Worm (Caenorhabditis elegans): ENCODE results near the gene Y44A6D.1.

Y44A6D.1 gene

DNA sequence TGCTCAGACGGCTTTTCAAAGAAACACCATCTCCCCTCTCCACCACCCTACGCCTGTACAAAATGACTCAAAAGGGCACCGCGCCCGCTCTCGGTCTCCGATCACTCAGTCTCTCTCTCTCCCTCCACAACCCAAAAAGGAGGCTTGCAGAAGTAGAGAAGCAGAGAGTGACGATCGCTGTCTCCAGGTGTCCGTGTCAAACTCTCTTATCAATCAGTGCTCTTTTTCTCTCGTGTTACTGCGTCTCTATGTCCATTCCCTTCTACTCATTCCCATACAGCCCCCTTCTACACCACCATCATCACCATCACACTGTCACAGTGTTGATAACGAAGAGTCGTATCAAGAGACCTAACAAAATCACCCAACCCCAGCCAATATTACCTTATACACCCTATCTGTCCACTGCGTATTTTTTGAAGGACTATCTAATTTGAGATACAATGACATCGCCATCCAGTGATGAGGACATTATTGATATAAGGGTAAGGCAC is 37.2 kb downstream of the Y44A6D.1 start, which contains the start of gene pha-4 (continued):
- TF ChIP-seq nhr-25 (tag; optimal IDR thresholded peaks at IDR 0.05; ENCODE audit: borderline replicate concordance, insufficient read depth) = no peak
- TF ChIP-seq nhr-48 (tag; optimal IDR thresholded peaks at IDR 0.05) = peak; percentile 40
- TF ChIP-seq mxl-2 (GFP tag; conservative IDR thresholded peaks at IDR 0.05) = no peak
- no peak for TF ChIP-seq lin-39 (tag; optimal IDR thresholded peaks at IDR 0.05)
- no peak for TF ChIP-seq unc-39 (tag; optimal IDR thresholded peaks at IDR 0.05)
- TF ChIP-seq ceh-62 (tag; optimal IDR thresholded peaks at IDR 0.05) = no peak
- peak; percentile 65 for TF ChIP-seq nhr-6 (tag; optimal IDR thresholded peaks at IDR 0.05)
- no peak for TF ChIP-seq Y75B8A.6 (GFP tag; IDR thresholded peaks at IDR 0.05)
- no peak for TF ChIP-seq ctbp-1 (GFP tag; IDR thresholded peaks at IDR 0.05)
- TF ChIP-seq ces-1 (GFP tag; optimal IDR thresholded peaks at IDR 0.05) = no peak
- peak; percentile 31 for TF ChIP-seq nhr-28 (tag; optimal IDR thresholded peaks at IDR 0.05)
- no peak for TF ChIP-seq F44E2.7 (GFP tag; IDR thresholded peaks at IDR 0.05)
- no peak for TF ChIP-seq mdl-1 (tag; optimal IDR thresholded peaks at IDR 0.05)
- no peak for TF ChIP-seq sdz-12 (GFP tag; optimal IDR thresholded peaks at IDR 0.05)
- no peak for TF ChIP-seq attf-4 (tag; optimal IDR thresholded peaks at IDR 0.05)
- peak; percentile 52 for TF ChIP-seq mep-1 (tag; optimal IDR thresholded peaks at IDR 0.05)
- 0 out of 2 replicates have a peak, but pooled peaks have one; percentile 28 for TF ChIP-seq snpc-1.2 (GFP tag; IDR thresholded peaks at IDR 0.05)
- no peak for TF ChIP-seq aly-2 (tag; optimal IDR thresholded peaks at IDR 0.05)
- no peak for TF ChIP-seq pha-4 (GFP tag; IDR thresholded peaks at IDR 0.05)
- TF ChIP-seq pha-4 (tag; optimal IDR thresholded peaks at IDR 0.05) = peak; percentile 95
- peak; percentile 68 for TF ChIP-seq php-3 (GFP tag; IDR thresholded peaks at IDR 0.05)

- no peak for TF ChIP-seq ztf-7 (tag; optimal IDR thresholded peaks at IDR 0.05)
- TF ChIP-seq pha-4 (GFP tag; IDR thresholded peaks at IDR 0.05) = no peak
- peak; percentile 100 for TF ChIP-seq pha-4 (tag; optimal IDR thresholded peaks at IDR 0.05)
- peak; percentile 6 for TF ChIP-seq nhr-28 (tag; optimal IDR thresholded peaks at IDR 0.05)
- no peak for TF ChIP-seq gei-8 (GFP tag; optimal IDR thresholded peaks at IDR 0.05)
These were observed 40.7 kb downstream of the Y44A6D.1 start for ce11 chrV:20749098-20749497.

DNA sequence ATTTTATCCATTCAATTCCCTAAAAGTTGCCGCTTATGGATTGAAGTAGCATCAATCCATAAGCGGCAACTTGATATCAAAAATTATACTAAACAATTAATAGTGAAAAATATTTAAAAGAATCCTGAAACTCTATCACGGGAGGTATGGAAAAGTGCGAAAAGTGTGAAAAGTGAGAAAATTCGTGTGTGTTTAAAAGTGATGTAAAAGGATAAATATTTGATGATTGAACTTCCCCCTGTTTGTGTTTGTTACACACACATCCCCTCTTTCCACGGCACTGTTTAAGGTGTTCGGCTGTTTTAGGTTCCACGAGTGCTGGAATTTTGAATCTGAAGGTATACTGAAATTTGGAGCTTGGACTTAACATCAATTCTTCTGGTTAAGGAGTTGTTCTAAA is 41.9 kb downstream of the Y44A6D.1 start:
- no peak for TF ChIP-seq pha-4 (GFP tag; IDR thresholded peaks at IDR 0.05)
- peak; percentile 57 for TF ChIP-seq pha-4 (tag; optimal IDR thresholded peaks at IDR 0.05)
- no peak for TF ChIP-seq egl-27 (tag; optimal IDR thresholded peaks at IDR 0.05)

- no peak for TF ChIP-seq lin-15B (tag; optimal IDR thresholded peaks at IDR 0.05)
- no peak for TF ChIP-seq lim-7 (GFP tag; IDR thresholded peaks at IDR 0.05)
- TF ChIP-seq dpl-1 (GFP tag; optimal IDR thresholded peaks at IDR 0.05) = no peak
- no peak for TF ChIP-seq daf-12 (tag; optimal IDR thresholded peaks at IDR 0.05)
These were observed 43.0 kb downstream of the Y44A6D.1 start for ce11 chrV:20746805-20747204.

DNA sequence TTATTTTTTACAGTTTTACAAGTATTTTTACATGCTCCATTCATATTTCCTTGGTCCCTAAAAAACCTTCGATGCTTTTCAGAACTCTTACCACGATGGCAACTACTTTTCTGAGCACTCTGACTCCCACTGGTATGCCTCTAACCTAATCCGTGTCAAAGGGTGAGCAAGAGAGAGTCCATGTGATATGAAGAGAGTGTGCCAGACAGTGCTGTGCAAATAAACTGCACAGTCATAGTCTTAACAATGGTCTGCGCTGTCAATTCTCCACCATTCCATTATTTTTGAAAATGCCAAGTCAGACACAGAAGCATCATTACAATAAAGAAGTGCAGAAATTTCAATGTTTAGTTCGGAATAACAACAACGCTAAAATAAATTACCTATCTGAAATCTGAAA is 44.6 kb downstream of the Y44A6D.1 start:
- no peak for TF ChIP-seq Y48G9A.11 (GFP tag; IDR thresholded peaks at IDR 0.05)
- no peak for TF ChIP-seq pha-4 (GFP tag; IDR thresholded peaks at IDR 0.05)
- TF ChIP-seq pha-4 (tag; optimal IDR thresholded peaks at IDR 0.05) = peak; percentile 88
- TF ChIP-seq ztf-7 (tag; optimal IDR thresholded peaks at IDR 0.05) = no peak
- TF ChIP-seq nhr-6 (tag; optimal IDR thresholded peaks at IDR 0.05) = peak; percentile 9
- no peak for TF ChIP-seq hmg-1.1 (GFP tag; IDR thresholded peaks at IDR 0.05)

DNA sequence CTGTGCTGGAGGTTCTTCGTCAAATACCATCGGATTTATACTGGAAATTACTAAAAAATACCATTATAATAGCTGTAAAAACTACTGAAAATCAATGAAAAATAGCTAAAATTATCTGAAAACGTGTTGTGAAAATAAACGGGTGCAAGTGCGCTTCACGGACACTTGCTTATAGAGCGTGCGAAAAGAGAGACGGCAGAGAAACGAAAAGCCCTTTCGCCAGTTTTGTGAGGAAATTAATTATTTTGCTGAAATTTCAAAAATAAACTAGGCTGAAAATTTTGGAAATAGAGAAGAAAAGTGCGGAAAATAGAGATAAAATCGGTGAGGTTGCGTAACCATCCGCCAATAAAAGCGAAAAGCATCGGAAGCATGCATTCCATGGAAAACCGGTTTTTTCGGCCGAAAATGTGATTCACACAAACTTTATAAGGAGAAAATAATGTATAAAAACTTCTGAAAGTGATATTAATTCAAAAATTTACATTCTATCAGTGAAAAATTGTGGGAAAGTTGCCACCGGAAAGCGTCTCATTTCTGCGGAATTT is 45.5 kb downstream of the Y44A6D.1 start, which contains the start of gene dnj-25:
Gene dnj-25, minus strand, starts transcription at position 57 of the 548 bp plus-strand sequence.
- TF ChIP-seq mes-2 (tag; optimal IDR thresholded peaks at IDR 0.05; ENCODE audit: poor library complexity, severe bottlenecking) = peak; percentile 21
- peak; percentile 77 for TF ChIP-seq lin-38 (GFP tag; IDR thresholded peaks at IDR 0.05)
- TF ChIP-seq hmg-1.1 (GFP tag; IDR thresholded peaks at IDR 0.05) = 0 out of 2 replicates have a peak, but pooled peaks have one; percentile 13
- TF ChIP-seq daf-8 (GFP tag; IDR thresholded peaks at IDR 0.05) = no peak
- TF ChIP-seq duxl-1 (tag; optimal IDR thresholded peaks at IDR 0.05; ENCODE audit: poor library complexity) = no peak
- TF ChIP-seq ztf-7 (tag; optimal IDR thresholded peaks at IDR 0.05) = no peak
